Fruit fly (Drosophila melanogaster) whole organism, embryonic: ENCODE measurements around the gene CG2540.
A peak's percentile ranks its signal among the peaks of the same experiment; 100 is the strongest.

Experiments
- Antp ChIP-seq: fragments of 200-800 bp; sonication (Bioruptor generic); optimal IDR thresholded peaks from 3 replicates; lab custom pipeline; 2016; ENCODE audit warnings: missing biosample characterization, missing genetic modification characterization
- Asciz ChIP-seq: fragments of 200-800 bp; sonication (Bioruptor generic); optimal IDR thresholded peaks from 2 replicates; lab custom pipeline; 2017; ENCODE audit warnings: missing biosample characterization, mild to moderate bottlenecking, missing genetic modification characterization, missing genetic modification reagents
- CG10147 ChIP-seq: fragments of 200-800 bp; sonication (Bioruptor generic); optimal IDR thresholded peaks from 2 replicates; lab custom pipeline; 2019; ENCODE audit warnings: missing biosample characterization, mild to moderate bottlenecking, missing genetic modification characterization, moderate library complexity
- CG10209 ChIP-seq: fragments of 200-800 bp; sonication (Bioruptor generic); optimal IDR thresholded peaks from 3 replicates; lab custom pipeline; 2017; ENCODE audit warnings: missing biosample characterization, mild to moderate bottlenecking, missing genetic modification characterization, missing genetic modification reagents
- CG11085 ChIP-seq: fragments of 200-800 bp; sonication (Bioruptor generic); IDR thresholded peaks from 2 replicates; pipeline ENCODE4 v1.3.6; 2022; ENCODE audit warnings: missing biosample characterization, missing genetic modification characterization
- CG12769 ChIP-seq: fragments of 200-800 bp; sonication (Bioruptor generic); optimal IDR thresholded peaks from 2 replicates; lab custom pipeline; 2019; ENCODE audit warnings: missing biosample characterization, mild to moderate bottlenecking, missing genetic modification characterization, moderate library complexity
- CG13624 ChIP-seq: fragments of 200-800 bp; sonication (Bioruptor generic); optimal IDR thresholded peaks from 2 replicates; lab custom pipeline; 2016; ENCODE audit warnings: missing biosample characterization, missing genetic modification characterization
- CG14014 ChIP-seq: fragments of 200-800 bp; sonication (Bioruptor generic); IDR thresholded peaks from 2 replicates; pipeline ENCODE4 v1.3.6; 2022; ENCODE audit warnings: missing biosample characterization, missing genetic modification characterization
- CG14441 ChIP-seq: fragments of 200-800 bp; sonication (Bioruptor generic); IDR thresholded peaks from 2 replicates; pipeline ENCODE4 v1.3.6; 2022; ENCODE audit warnings: missing biosample characterization, missing genetic modification characterization
- CG14710 ChIP-seq: fragments of 200-800 bp; sonication (Bioruptor generic); optimal IDR thresholded peaks from 3 replicates; lab custom pipeline; 2019; ENCODE audit warnings: missing biosample characterization, mild to moderate bottlenecking, missing genetic modification characterization, moderate library complexity
- CG15269 ChIP-seq: fragments of 200-800 bp; sonication (Bioruptor generic); optimal IDR thresholded peaks from 2 replicates; lab custom pipeline; 2018; ENCODE audit warnings: missing biosample characterization, mild to moderate bottlenecking, missing genetic modification characterization, moderate library complexity
- CG2120 ChIP-seq: fragments of 200-800 bp; sonication (Bioruptor generic); optimal IDR thresholded peaks from 3 replicates; lab custom pipeline; 2016; ENCODE audit warnings: missing biosample characterization, missing genetic modification characterization
- CG30403 ChIP-seq: fragments of 200-800 bp; sonication (Bioruptor generic); optimal IDR thresholded peaks from 3 replicates; lab custom pipeline; 2016; ENCODE audit warnings: missing biosample characterization, missing genetic modification characterization
- CG31224 ChIP-seq: fragments of 200-800 bp; sonication (Bioruptor generic); IDR thresholded peaks from 2 replicates; pipeline ENCODE4 v1.3.6; 2022; ENCODE audit warnings: missing biosample characterization, missing genetic modification characterization
- CG3163 ChIP-seq: fragments of 200-800 bp; sonication (Bioruptor generic); optimal IDR thresholded peaks from 3 replicates; lab custom pipeline; 2016; ENCODE audit warnings: missing biosample characterization, missing genetic modification characterization
- CG32532 ChIP-seq: fragments of 200-800 bp; sonication (Bioruptor generic); IDR thresholded peaks from 2 replicates; pipeline ENCODE4 v1.3.6; 2022; ENCODE audit warnings: missing biosample characterization, missing genetic modification characterization
- CG3281 ChIP-seq: fragments of 200-800 bp; sonication (Bioruptor generic); optimal IDR thresholded peaks from 3 replicates; lab custom pipeline; 2017; ENCODE audit warnings: missing biosample characterization, mild to moderate bottlenecking, missing genetic modification characterization
- CG3726 ChIP-seq: fragments of 200-800 bp; sonication (Bioruptor generic); IDR thresholded peaks from 3 replicates; pipeline ENCODE4, ENCODE4 v1.3.6; 2022; ENCODE audit warnings: missing biosample characterization, missing genetic modification characterization
- CG3847 ChIP-seq: fragments of 200-800 bp; sonication (Bioruptor generic); IDR thresholded peaks from 2 replicates; pipeline ENCODE4 v1.3.6; 2022; ENCODE audit warnings: missing biosample characterization, missing genetic modification characterization
- CG4360 ChIP-seq: fragments of 200-800 bp; sonication (Bioruptor generic); IDR thresholded peaks from 2 replicates; pipeline ENCODE4 v1.3.6; 2022; ENCODE audit warnings: missing biosample characterization, missing genetic modification characterization
- CG8281 ChIP-seq: fragments of 200-800 bp; sonication (Bioruptor generic); optimal IDR thresholded peaks from 2 replicates; lab custom pipeline; 2018; ENCODE audit warnings: missing biosample characterization, mild to moderate bottlenecking, missing genetic modification characterization, moderate library complexity
- CG9932 ChIP-seq: fragments of 200-800 bp; sonication (Bioruptor generic); IDR thresholded peaks from 2 replicates; pipeline ENCODE4 v1.3.6; 2022; ENCODE audit warnings: missing biosample characterization, missing genetic modification characterization
- CkIIα-i1 ChIP-seq: fragments of 200-800 bp; sonication (Bioruptor generic); IDR thresholded peaks from 2 replicates; pipeline ENCODE4 v1.3.6; 2022; ENCODE audit warnings: missing biosample characterization, missing genetic modification characterization
- D19A ChIP-seq: fragments of 200-800 bp; optimal IDR thresholded peaks from 3 replicates; lab custom pipeline; 2019; ENCODE audit warnings: missing biosample characterization, mild to moderate bottlenecking, missing genetic modification characterization, moderate library complexity
- Dbx ChIP-seq: fragments of 200-800 bp; sonication (Bioruptor generic); IDR thresholded peaks from 3 replicates; pipeline ENCODE4 v1.3.6; 2022; ENCODE audit warnings: missing biosample characterization, missing genetic modification characterization
- HmgD ChIP-seq: fragments of 200-800 bp; sonication (Bioruptor generic); optimal IDR thresholded peaks from 3 replicates; lab custom pipeline; 2016; ENCODE audit warnings: missing biosample characterization, missing genetic modification characterization
- Hmr ChIP-seq: fragments of 200-800 bp; sonication (Bioruptor generic); optimal IDR thresholded peaks from 3 replicates; lab custom pipeline; 2017; ENCODE audit warnings: mild to moderate bottlenecking, missing biosample characterization, missing genetic modification reagents, missing genetic modification characterization
- Meics ChIP-seq: fragments of 200-800 bp; sonication (Bioruptor generic); optimal IDR thresholded peaks from 2 replicates; lab custom pipeline; 2017; ENCODE audit warnings: missing biosample characterization, mild to moderate bottlenecking, missing genetic modification characterization
- Rx ChIP-seq: fragments of 200-800 bp; sonication (Bioruptor generic); IDR thresholded peaks from 2 replicates; pipeline ENCODE4 v1.3.6; 2022; ENCODE audit warnings: missing biosample characterization, missing genetic modification characterization
- Scr ChIP-seq: fragments of 200-800 bp; sonication (Bioruptor generic); IDR thresholded peaks from 2 replicates; pipeline ENCODE4 v1.3.6; 2022; ENCODE audit warnings: missing biosample characterization, missing genetic modification characterization; ENCODE audit not compliant: partially characterized antibody
- Taf1 ChIP-seq: fragments of 200-800 bp; sonication (Bioruptor generic); IDR thresholded peaks from 2 replicates; pipeline ENCODE4 v1.3.6; 2022; ENCODE audit warnings: missing biosample characterization, missing genetic modification characterization
- Tbp ChIP-seq: fragments of >200 bp; optimal IDR thresholded peaks from 2 replicates; lab custom pipeline; 2018; ENCODE audit warnings: missing biosample characterization, missing genetic modification characterization
- al ChIP-seq: fragments of 200-800 bp; sonication (Bioruptor generic); IDR thresholded peaks from 2 replicates; pipeline ENCODE4 v1.3.6; 2022; ENCODE audit warnings: missing biosample characterization, missing genetic modification characterization
- br ChIP-seq: fragments of >200 bp; optimal IDR thresholded peaks from 2 replicates; lab custom pipeline; 2017
- cg ChIP-seq: fragments of 200-800 bp; sonication (Bioruptor generic); optimal IDR thresholded peaks from 3 replicates; lab custom pipeline; 2019; ENCODE audit warnings: missing biosample characterization, mild to moderate bottlenecking, missing genetic modification characterization, moderate library complexity
- chm ChIP-seq: fragments of 200-800 bp; sonication (Bioruptor generic); IDR thresholded peaks from 2 replicates; pipeline ENCODE4 v1.3.6; 2022; ENCODE audit warnings: missing biosample characterization, missing genetic modification characterization
- ci ChIP-seq: fragments of 200-800 bp; sonication (Bioruptor generic); IDR thresholded peaks from 3 replicates; pipeline ENCODE4 v1.3.6; 2022; ENCODE audit warnings: missing biosample characterization, missing genetic modification characterization
- gcm ChIP-seq: fragments of 200-800 bp; sonication (Bioruptor generic); optimal IDR thresholded peaks from 2 replicates; lab custom pipeline; 2019; ENCODE audit warnings: missing biosample characterization, mild to moderate bottlenecking, missing genetic modification characterization, moderate library complexity
- gfzf ChIP-seq: fragments of 200-800 bp; sonication (Bioruptor generic); optimal IDR thresholded peaks from 2 replicates; lab custom pipeline; 2016; ENCODE audit warnings: missing biosample characterization, mild to moderate bottlenecking, missing genetic modification characterization, moderate library complexity
- lilli ChIP-seq: fragments of 200-800 bp; sonication (Bioruptor generic); optimal IDR thresholded peaks from 3 replicates; lab custom pipeline; 2016; ENCODE audit warnings: missing biosample characterization, missing genetic modification characterization
- phol ChIP-seq: fragments of 200-800 bp; sonication (Bioruptor generic); optimal IDR thresholded peaks from 3 replicates; lab custom pipeline; 2018; ENCODE audit warnings: missing biosample characterization, mild to moderate bottlenecking, missing genetic modification characterization, moderate library complexity
- prd ChIP-seq, 3 experiments: fragments of >200 bp in 2 of 3; fragments of 200-800 bp in 1 of 3; sonication (Bioruptor generic) in 1 of 3; optimal IDR thresholded peaks in 2 of 3; IDR thresholded peaks in 1 of 3; 2 replicates in 2 of 3; 3 replicates in 1 of 3; pipeline versions ENCODE4 v1.3.6 to Lab custom; 2017 to 2022; ENCODE audit warnings: missing biosample characterization in 1 of 3, missing genetic modification characterization in 1 of 3
- ranshi ChIP-seq: fragments of 200-800 bp; sonication (Bioruptor generic); IDR thresholded peaks from 2 replicates; pipeline ENCODE4 v1.3.6; 2022; ENCODE audit warnings: missing biosample characterization, missing genetic modification characterization
- repo ChIP-seq: fragments of 200-800 bp; sonication (Bioruptor generic); optimal IDR thresholded peaks from 2 replicates; lab custom pipeline; 2016; ENCODE audit warnings: missing biosample characterization, missing genetic modification characterization
- rib ChIP-seq: fragments of 200-800 bp; sonication (Bioruptor generic); IDR thresholded peaks from 2 replicates; pipeline ENCODE4 v1.3.6; 2022; ENCODE audit warnings: missing biosample characterization, missing genetic modification characterization
- row ChIP-seq: fragments of 200-800 bp; sonication (Bioruptor generic); IDR thresholded peaks from 3 replicates; pipeline ENCODE4 v1.3.6; 2022; ENCODE audit warnings: missing biosample characterization, missing genetic modification characterization
- tup ChIP-seq: fragments of 200-800 bp; sonication (Bioruptor generic); optimal IDR thresholded peaks from 2 replicates; lab custom pipeline; 2016; ENCODE audit warnings: missing biosample characterization, mild to moderate bottlenecking, missing genetic modification characterization, moderate library complexity
- unpg ChIP-seq: fragments of 200-800 bp; sonication (Bioruptor generic); optimal IDR thresholded peaks from 3 replicates; lab custom pipeline; 2018; ENCODE audit warnings: missing biosample characterization, mild to moderate bottlenecking, missing genetic modification characterization, moderate library complexity
- zf30C ChIP-seq: fragments of 200-800 bp; sonication (Bioruptor generic); optimal IDR thresholded peaks from 3 replicates; lab custom pipeline; 2018; ENCODE audit warnings: missing biosample characterization, mild to moderate bottlenecking, missing genetic modification characterization

The CG2540 gene

DNA sequence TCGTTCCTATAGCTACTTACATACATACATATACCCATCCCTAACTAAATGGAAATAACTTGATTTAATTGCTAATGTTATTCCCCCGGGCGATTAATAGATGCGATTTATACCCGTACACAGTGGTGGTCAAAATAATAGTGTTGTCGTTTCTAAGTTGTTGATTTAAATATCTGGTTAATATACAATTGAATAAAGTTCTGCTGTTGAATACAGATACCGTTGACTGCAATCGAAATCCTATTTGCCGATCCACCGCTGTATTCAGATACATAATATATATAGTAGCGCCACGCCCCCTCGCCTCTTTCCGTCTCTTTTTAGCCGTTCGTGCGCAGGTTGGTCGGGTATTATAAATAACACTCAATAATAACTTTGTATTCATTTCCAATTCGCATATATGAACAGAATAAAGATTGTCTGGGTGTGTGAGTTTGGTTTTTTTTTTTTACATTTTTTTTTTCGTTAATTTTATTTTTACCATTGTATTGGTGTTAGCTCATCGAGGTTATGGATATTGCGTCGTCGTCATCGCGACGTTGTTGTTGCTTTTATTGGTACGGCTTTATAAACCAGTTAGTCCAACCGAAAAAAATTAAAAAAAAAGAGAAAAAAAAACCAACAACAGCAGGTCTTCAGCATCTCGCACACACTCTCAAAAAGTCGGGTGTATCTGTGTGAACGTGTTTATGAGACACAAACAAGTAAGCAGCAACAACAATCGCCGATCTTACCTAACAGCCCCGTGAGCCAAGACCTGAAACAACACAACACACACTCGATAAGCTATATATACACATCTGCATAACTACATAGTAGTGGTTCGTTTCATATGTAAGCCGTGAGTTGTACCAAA is 42.9 kb downstream of the CG2540 start:
- TF ChIP-seq CG31224 (GFP tag; lab: Robert Waterston, UW) (peak; percentile 44), rib (GFP tag; lab: Robert Waterston, UW) (no peak), D19A (no peak), gfzf (no peak), ranshi (GFP tag; lab: Robert Waterston, UW) (no peak), CG10147 (GFP tag; lab: Kevin White, UChicago) (peak; percentile 30), CG30403 (GFP tag; lab: Kevin White, UChicago) (peak; percentile 21), CG14710 (tag; lab: Kevin White, UChicago) (no peak), Tbp (GFP tag; lab: Kevin White, UChicago) (no peak), phol (tag; lab: Kevin White, UChicago) (no peak), br (lab: Kevin White, UChicago) (no peak), CG14441 (0 out of 2 replicates have a peak, but pooled peaks have one; percentile 28), CG10209 (peak; percentile 2), ci (GFP tag; lab: Robert Waterston, UW) (0 out of 3 replicates have a peak, but pooled peaks have one; percentile 22), CG13624 (GFP tag; lab: Kevin White, UChicago) (no peak), unpg (GFP tag; lab: Kevin White, UChicago) (peak; percentile 12), CG14014 (GFP tag; lab: Robert Waterston, UW) (0 out of 2 replicates have a peak, but pooled peaks have one; percentile 24), Scr (GFP tag; lab: Robert Waterston, UW) (no peak), Asciz (GFP tag; lab: Kevin White, UChicago) (no peak), Antp (GFP tag; lab: Kevin White, UChicago) (no peak), CG15269 (tag; lab: Kevin White, UChicago) (peak; percentile 39), CG4360 (peak; percentile 81), zf30C (GFP tag; lab: Kevin White, UChicago) (no peak), Taf1 (GFP tag; lab: Robert Waterston, UW) (peak; percentile 49; the same call in 1 of the 2 replicates), Hmr (peak; percentile 40), CG3726 (GFP tag; lab: Robert Waterston, UW) (no peak), Meics (GFP tag; lab: Kevin White, UChicago) (peak; percentile 37), CG3281 (GFP tag; lab: Kevin White, UChicago) (peak; percentile 25), gcm (GFP tag; lab: Kevin White, UChicago) (no peak), CG3847 (0 out of 2 replicates have a peak, but pooled peaks have one; percentile 20), repo (GFP tag; lab: Kevin White, UChicago) (no peak), tup (GFP tag; lab: Kevin White, UChicago) (no peak), prd (optimal IDR thresholded peaks at IDR 0.05; lab: Kevin White, UChicago) (no peak), prd (GFP tag; IDR thresholded peaks at IDR 0.05; lab: Robert Waterston, UW) (no peak), CG3163 (no peak), row (peak; percentile 30; the same call in 2 of the 3 replicates), CkIIα-i1 (GFP tag; lab: Robert Waterston, UW) (no peak), Dbx (GFP tag; lab: Robert Waterston, UW) (0 out of 3 replicates have a peak, but pooled peaks have one; percentile 55), lilli (GFP tag; lab: Kevin White, UChicago) (peak; percentile 47), cg (GFP tag; lab: Kevin White, UChicago) (peak; percentile 74), chm (0 out of 2 replicates have a peak, but pooled peaks have one; percentile 11), CG8281 (tag; lab: Kevin White, UChicago) (no peak), CG9932 (GFP tag; lab: Robert Waterston, UW) (peak; percentile 66), CG32532 (peak; percentile 56), HmgD (GFP tag; lab: Kevin White, UChicago) (no peak), al (GFP tag; lab: Robert Waterston, UW) (peak; percentile 11; the same call in 1 of the 2 replicates), CG12769 (tag; lab: Kevin White, UChicago) (peak; percentile 72), CG2120 (GFP tag; lab: Kevin White, UChicago) (peak; percentile 53), Rx (GFP tag; lab: Robert Waterston, UW) (no peak), CG11085 (no peak)
